Worm (Caenorhabditis elegans) whole organism, L1 larva: ENCODE measurements around the gene rde-4.

Source experiments
- C16A3.4 ChIP-seq: fragments of 150-350 bp; optimal IDR thresholded peaks from 2 replicates; lab custom pipeline; 2014; ENCODE audit warnings: missing biosample characterization, missing genetic modification characterization
- blmp-1 ChIP-seq: fragments of 150-350 bp; optimal IDR thresholded peaks from 2 replicates; lab custom pipeline; 2014; ENCODE audit warnings: missing biosample characterization, missing genetic modification characterization
- ceh-63 ChIP-seq: fragments of 200-800 bp; sonication (Bioruptor generic); optimal IDR thresholded peaks from 2 replicates; lab custom pipeline; 2018; ENCODE audit warnings: mild to moderate bottlenecking, missing genetic modification characterization, missing compliant biosample characterization
- ceh-8 ChIP-seq: fragments of 200-800 bp; sonication (Bioruptor generic); optimal IDR thresholded peaks from 2 replicates; lab custom pipeline; 2018; ENCODE audit warnings: mild to moderate bottlenecking, missing genetic modification characterization, moderate library complexity, missing compliant biosample characterization
- ceh-82 ChIP-seq, 3 experiments: fragments of 150-350 bp in 1 of 3; sonication (generic microtip) in 2 of 3; optimal IDR thresholded peaks; 2 replicates each; lab custom pipeline; 2014 to 2017; ENCODE audit warnings: missing biosample characterization in 3 of 3, missing genetic modification characterization in 3 of 3
- ces-1 ChIP-seq: fragments of 150-350 bp; optimal IDR thresholded peaks from 2 replicates; lab custom pipeline; 2014; ENCODE audit warnings: missing biosample characterization, missing genetic modification reagents, missing genetic modification characterization
- dpl-1 ChIP-seq, 3 experiments: fragments of 150-350 bp in 2 of 3; sonication (generic microtip) in 1 of 3; optimal IDR thresholded peaks; 2 replicates each; lab custom pipeline; 2014 to 2017; ENCODE audit warnings: missing biosample characterization in 3 of 3, missing genetic modification characterization in 3 of 3, missing genetic modification reagents in 3 of 3
- dsc-1 ChIP-seq: sonication (generic microtip); optimal IDR thresholded peaks from 2 replicates; lab custom pipeline; 2016; ENCODE audit warnings: mild to moderate bottlenecking, missing genetic modification characterization, missing compliant biosample characterization
- efl-1 ChIP-seq, 4 experiments: fragments of 150-350 bp; optimal IDR thresholded peaks in 3 of 4; peaks in 1 of 4; 1 replicate in 1 of 4; 2 replicates in 3 of 4; lab custom pipeline; 2014; ENCODE audit warnings: missing biosample characterization in 2 of 4, missing genetic modification characterization in 2 of 4, missing genetic modification reagents in 2 of 4
- efl-3 ChIP-seq: fragments of 200-800 bp; sonication (Bioruptor generic); optimal IDR thresholded peaks from 2 replicates; lab custom pipeline; 2018; ENCODE audit warnings: mild to moderate bottlenecking, missing genetic modification characterization, missing compliant biosample characterization
- egl-13 ChIP-seq: sonication (generic microtip); optimal IDR thresholded peaks from 2 replicates; lab custom pipeline; 2016; ENCODE audit warnings: missing genotype, missing genetic modification reagents, missing genetic modification characterization, missing compliant biosample characterization
- egl-27 ChIP-seq, 2 experiments: fragments of 150-350 bp in 1 of 2; sonication (generic microtip); optimal IDR thresholded peaks; 3 replicates each; lab custom pipeline; 2017 to 2018; ENCODE audit warnings: missing biosample characterization in 2 of 2, missing genetic modification characterization in 2 of 2, missing genetic modification reagents in 2 of 2
- elt-3 ChIP-seq, 6 experiments: fragments of 150-350 bp in 1 of 6; sonication (generic microtip); optimal IDR thresholded peaks; 2 replicates each; lab custom pipeline; 2017 to 2018; ENCODE audit warnings: missing biosample characterization in 6 of 6, missing genetic modification characterization in 6 of 6, inconsistent platforms in 1 of 6
- fkh-10 ChIP-seq: sonication (generic microtip); optimal IDR thresholded peaks from 2 replicates; lab custom pipeline; 2017; ENCODE audit warnings: missing biosample characterization, missing genetic modification reagents, missing genetic modification characterization
- fos-1 ChIP-seq: fragments of 150-350 bp; optimal IDR thresholded peaks from 2 replicates; lab custom pipeline; 2014; ENCODE audit warnings: missing biosample characterization, missing genetic modification characterization
- hpl-2 ChIP-seq: fragments of 150-350 bp; optimal IDR thresholded peaks from 2 replicates; lab custom pipeline; 2014; ENCODE audit warnings: missing biosample characterization, missing genetic modification reagents, missing genetic modification characterization
- isw-1 ChIP-seq: fragments of 200-800 bp; sonication (Bioruptor generic); IDR thresholded peaks from 2 replicates; pipeline ENCODE4 v1.3.6; 2022; ENCODE audit warnings: missing genetic modification characterization, missing compliant biosample characterization
- jun-1 ChIP-seq: fragments of 150-350 bp; optimal IDR thresholded peaks from 2 replicates; lab custom pipeline; 2014; ENCODE audit warnings: missing biosample characterization, missing genetic modification reagents, missing genetic modification characterization
- lin-14 ChIP-seq: fragments of 200-800 bp; sonication (Bioruptor generic); optimal IDR thresholded peaks from 2 replicates; lab custom pipeline; 2018; ENCODE audit warnings: mild to moderate bottlenecking, missing genetic modification characterization, moderate library complexity, missing compliant biosample characterization
- lin-15B ChIP-seq: fragments of 150-350 bp; sonication (generic microtip); optimal IDR thresholded peaks from 3 replicates; lab custom pipeline; 2014; ENCODE audit warnings: missing biosample characterization, missing genetic modification characterization
- lin-35 ChIP-seq, 2 experiments: fragments of 150-350 bp; optimal IDR thresholded peaks; 2 replicates each; lab custom pipeline; 2014; ENCODE audit warnings: missing biosample characterization in 2 of 2, missing genetic modification characterization in 2 of 2, missing genetic modification reagents in 2 of 2
- lin-39 ChIP-seq: fragments of 150-350 bp; optimal IDR thresholded peaks from 2 replicates; lab custom pipeline; 2014; ENCODE audit warnings: missing biosample characterization, missing genetic modification reagents, missing genetic modification characterization
- lir-3 ChIP-seq: sonication (generic microtip); optimal IDR thresholded peaks from 2 replicates; lab custom pipeline; 2016; ENCODE audit warnings: mild to moderate bottlenecking, missing genetic modification characterization, moderate library complexity, missing compliant biosample characterization; ENCODE audit not compliant: poor library complexity
- mdl-1 ChIP-seq, 2 experiments: fragments of 150-350 bp; optimal IDR thresholded peaks; 2 replicates each; lab custom pipeline; 2014 to 2017; ENCODE audit warnings: missing biosample characterization in 2 of 2, missing genetic modification characterization in 2 of 2, inconsistent platforms in 1 of 2
- nhr-11 ChIP-seq: fragments of 150-350 bp; optimal IDR thresholded peaks from 2 replicates; lab custom pipeline; 2014; ENCODE audit warnings: missing biosample characterization, missing genetic modification characterization
- nhr-19 ChIP-seq: fragments of 200-800 bp; sonication (Bioruptor generic); conservative IDR thresholded peaks from 2 replicates; pipeline ENCODE4 v1.3.6; 2022; ENCODE audit warnings: missing genetic modification characterization, missing compliant biosample characterization
- nhr-20 ChIP-seq: sonication (generic microtip); optimal IDR thresholded peaks from 2 replicates; lab custom pipeline; 2016; ENCODE audit warnings: mild to moderate bottlenecking, missing genetic modification characterization, missing compliant biosample characterization
- nhr-47 ChIP-seq: sonication (generic microtip); optimal IDR thresholded peaks from 2 replicates; lab custom pipeline; 2016; ENCODE audit warnings: mild to moderate bottlenecking, missing genetic modification characterization, moderate library complexity, missing compliant biosample characterization
- nhr-71 ChIP-seq: sonication (generic microtip); optimal IDR thresholded peaks from 2 replicates; lab custom pipeline; 2016; ENCODE audit warnings: mild to moderate bottlenecking, missing genetic modification characterization, moderate library complexity, missing compliant biosample characterization
- nhr-85 ChIP-seq: sonication (generic microtip); peaks from one replicate; lab custom pipeline; 2016; ENCODE audit warnings: missing genetic modification characterization, inconsistent platforms, missing compliant biosample characterization
- nhr-90 ChIP-seq: sonication (generic microtip); optimal IDR thresholded peaks from 2 replicates; lab custom pipeline; 2016; ENCODE audit warnings: mild to moderate bottlenecking, missing genetic modification characterization, missing compliant biosample characterization; ENCODE audit not compliant: poor library complexity
- pag-3 ChIP-seq: sonication (generic microtip); optimal IDR thresholded peaks from 2 replicates; lab custom pipeline; 2017; ENCODE audit warnings: missing genetic modification characterization, mild to moderate bottlenecking, missing compliant biosample characterization, antibody characterized with exemption, borderline replicate concordance; ENCODE audit not compliant: insufficient read depth
- rnt-1 ChIP-seq: sonication (generic microtip); optimal IDR thresholded peaks from 2 replicates; lab custom pipeline; 2016; ENCODE audit warnings: mild to moderate bottlenecking, missing genetic modification characterization, moderate library complexity, missing compliant biosample characterization
- skn-1 ChIP-seq: fragments of 150-350 bp; optimal IDR thresholded peaks from 2 replicates; lab custom pipeline; 2014; ENCODE audit warnings: missing biosample characterization, missing genetic modification characterization
- snu-23 ChIP-seq: sonication (generic microtip); optimal IDR thresholded peaks from 2 replicates; lab custom pipeline; 2016; ENCODE audit warnings: missing genetic modification characterization, missing compliant biosample characterization
- sup-37 ChIP-seq: fragments of 200-800 bp; sonication (Bioruptor generic); optimal IDR thresholded peaks from 2 replicates; lab custom pipeline; 2018; ENCODE audit warnings: mild to moderate bottlenecking, missing genetic modification characterization, missing compliant biosample characterization
- tbx-2 ChIP-seq: sonication (generic microtip); optimal IDR thresholded peaks from 2 replicates; lab custom pipeline; 2016; ENCODE audit warnings: missing genetic modification characterization, missing compliant biosample characterization
- unc-130 ChIP-seq: fragments of 150-350 bp; optimal IDR thresholded peaks from 2 replicates; lab custom pipeline; 2017; ENCODE audit warnings: missing biosample characterization, missing genetic modification characterization, inconsistent platforms
- zip-4 ChIP-seq: fragments of 200-800 bp; sonication (Bioruptor generic); optimal IDR thresholded peaks from 2 replicates; lab custom pipeline; 2018; ENCODE audit warnings: mild to moderate bottlenecking, missing genetic modification characterization, moderate library complexity, missing compliant biosample characterization

The rde-4 gene

DNA sequence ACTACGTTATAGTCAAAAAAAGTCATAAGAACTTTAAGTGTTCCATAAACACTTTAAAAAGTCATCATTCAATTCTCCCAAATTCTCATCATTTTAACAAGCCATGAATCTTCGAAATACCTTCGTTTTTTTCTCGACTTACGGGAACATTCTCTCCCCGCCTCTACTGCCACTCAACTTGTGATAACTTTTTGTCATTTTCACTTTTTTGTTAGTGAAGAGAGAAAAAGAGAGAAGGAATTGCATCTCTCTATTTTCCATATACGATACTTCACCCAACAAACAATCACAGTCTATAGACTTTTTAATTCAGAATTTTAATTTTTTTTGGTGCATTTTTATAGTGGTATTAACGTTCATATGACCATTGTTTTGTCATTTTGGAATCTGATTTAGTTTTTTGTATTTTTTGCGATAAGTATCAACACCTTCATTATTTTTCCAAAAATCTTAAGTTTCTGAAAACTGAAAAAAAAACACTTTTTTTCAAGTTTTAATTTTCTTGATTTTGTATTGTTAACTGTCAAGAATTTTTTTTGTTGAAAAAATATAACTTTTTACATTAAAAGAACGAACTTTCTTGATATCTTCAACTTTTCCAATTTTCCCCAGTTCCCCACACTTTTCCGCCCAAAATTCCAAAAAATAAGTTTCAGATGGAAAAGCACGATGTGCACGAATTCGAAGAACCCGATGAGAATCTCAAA lies 20.2 kb upstream of the rde-4 start, which contains the start of gene Y70G10A.3:
Gene Y70G10A.3, plus strand, starts transcription at position 657 of the 707 bp plus-strand sequence.
- peak in 1 of 2 experiments; percentile 5 for TF ChIP-seq lin-35 (GFP tag; optimal IDR thresholded peaks at IDR 0.05; lab: Kevin White, UChicago)
- TF ChIP-seq nhr-71 (tag; lab: Kevin White, UChicago) = peak; percentile 10
- no peak for TF ChIP-seq dsc-1 (tag; lab: Kevin White, UChicago)
- TF ChIP-seq blmp-1 (tag; lab: Kevin White, UChicago) = peak; percentile 92
- TF ChIP-seq nhr-90 (tag; lab: Kevin White, UChicago) = no peak
- peak; percentile 9 for TF ChIP-seq nhr-20 (tag; lab: Kevin White, UChicago)
- TF ChIP-seq isw-1 (GFP tag; lab: Robert Waterston, UW) = no peak
- TF ChIP-seq fkh-10 (GFP tag; lab: Kevin White, UChicago) = no peak
- TF ChIP-seq nhr-85 (tag; lab: Kevin White, UChicago) = peak; percentile 71
- TF ChIP-seq efl-1 (optimal IDR thresholded peaks at IDR 0.05; lab: Kevin White, UChicago) = no peak
- no peak for TF ChIP-seq efl-1 (GFP tag; optimal IDR thresholded peaks at IDR 0.05 in 1 of 2; lab: Kevin White, UChicago)
- peak; percentile 16 for TF ChIP-seq lin-14
- peak; percentile 26 for TF ChIP-seq snu-23 (GFP tag; lab: Kevin White, UChicago)
- peak in 1 of 6 experiments; percentile 78 for TF ChIP-seq elt-3 (tag; optimal IDR thresholded peaks at IDR 0.05; lab: Kevin White, UChicago)
- no peak for TF ChIP-seq lin-39 (tag; lab: Kevin White, UChicago)
- no peak for TF ChIP-seq ceh-82 (tag; optimal IDR thresholded peaks at IDR 0.05; lab: Kevin White, UChicago)
- TF ChIP-seq, all 84 proteins: peak for 8

DNA sequence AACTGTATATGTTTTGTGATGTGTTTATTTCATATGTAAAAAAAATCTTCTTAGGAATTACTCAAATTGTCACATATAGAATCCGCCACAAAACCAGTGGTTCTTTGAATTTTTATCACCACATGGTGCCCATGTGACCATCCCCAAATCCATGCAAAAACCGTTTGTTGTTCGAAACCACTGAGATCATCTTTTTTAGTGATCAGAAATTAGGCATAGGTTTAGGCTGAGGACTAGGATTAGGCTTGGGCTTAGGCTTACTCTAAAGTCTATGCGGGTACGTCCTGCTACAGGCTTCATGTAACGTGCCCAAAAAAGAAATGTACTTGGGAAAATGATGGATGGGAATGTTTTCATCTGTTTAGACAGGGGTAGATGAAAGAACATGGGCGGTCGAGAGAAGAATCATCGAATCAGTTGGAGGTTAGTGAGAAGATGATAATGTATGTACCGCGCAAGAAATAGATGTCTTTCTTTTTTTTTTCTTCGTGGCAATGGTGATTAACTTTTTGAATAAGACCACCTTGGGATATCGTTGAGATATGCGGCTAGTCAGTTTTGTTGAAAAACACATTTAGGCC lies 17.9 kb upstream of the rde-4 start:
- TF ChIP-seq lir-3 (tag; lab: Kevin White, UChicago) = no peak
- no peak for TF ChIP-seq fkh-10 (GFP tag; lab: Kevin White, UChicago)
- TF ChIP-seq lin-35 (GFP tag; optimal IDR thresholded peaks at IDR 0.05; lab: Kevin White, UChicago) = peak in 1 of 2 experiments; percentile 36
- peak in 1 of 2 experiments; percentile 15 for TF ChIP-seq mdl-1 (tag; optimal IDR thresholded peaks at IDR 0.05; lab: Kevin White, UChicago)
- TF ChIP-seq snu-23 (GFP tag; lab: Kevin White, UChicago) = peak; percentile 39
- TF ChIP-seq lin-15B = no peak
- TF ChIP-seq lin-14 = peak; percentile 51
- TF ChIP-seq nhr-19 (GFP tag; lab: Robert Waterston, UW) = peak; percentile 28; the same call in 1 of the 2 replicates
- TF ChIP-seq nhr-20 (tag; lab: Kevin White, UChicago) = peak; percentile 27
- TF ChIP-seq hpl-2 (GFP tag; lab: Kevin White, UChicago) = no peak
- TF ChIP-seq elt-3 (tag; optimal IDR thresholded peaks at IDR 0.05; lab: Kevin White, UChicago) = peak in 2 of 6 experiments; percentile 19 to 79
- TF ChIP-seq nhr-90 (tag; lab: Kevin White, UChicago) = peak; percentile 27
- peak; percentile 37 for TF ChIP-seq nhr-71 (tag; lab: Kevin White, UChicago)
- no peak for TF ChIP-seq ceh-8 (GFP tag; lab: Kevin White, UChicago)
- TF ChIP-seq nhr-85 (tag; lab: Kevin White, UChicago) = peak; percentile 52
- peak; percentile 62 for TF ChIP-seq blmp-1 (tag; lab: Kevin White, UChicago)
- TF ChIP-seq dpl-1 (GFP tag; optimal IDR thresholded peaks at IDR 0.05; lab: Kevin White, UChicago) = no peak
- TF ChIP-seq egl-13 (tag; lab: Kevin White, UChicago) = no peak
- no peak for TF ChIP-seq rnt-1
- TF ChIP-seq nhr-47 (tag; lab: Kevin White, UChicago) = no peak
- no peak for TF ChIP-seq ces-1 (GFP tag; lab: Kevin White, UChicago)

DNA sequence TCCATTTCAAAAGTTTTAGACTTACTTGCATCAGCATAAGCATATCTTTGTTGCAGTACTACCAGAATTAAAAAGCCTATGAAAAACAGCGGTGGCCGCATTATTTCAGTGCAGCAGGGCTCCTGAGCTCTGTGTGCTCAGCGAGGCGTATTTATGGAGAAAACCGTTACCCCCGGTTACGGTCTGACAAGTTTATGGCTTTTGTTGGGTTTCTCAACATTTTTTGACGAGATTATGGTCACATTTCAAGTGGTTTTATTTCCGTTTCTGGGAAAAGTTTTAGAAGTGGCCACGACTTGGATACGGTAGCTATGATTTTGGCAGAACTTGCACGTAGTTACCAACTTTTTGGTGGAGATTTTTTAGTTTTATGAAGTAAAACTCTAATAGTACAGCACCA lies 15.5 kb upstream of the rde-4 start, which contains the start of gene paml-1:
Gene paml-1, minus strand, starts transcription at position 101 of the 400 bp plus-strand sequence.
- TF ChIP-seq nhr-85 (tag; lab: Kevin White, UChicago) (peak; percentile 40), blmp-1 (tag; lab: Kevin White, UChicago) (no peak)

DNA sequence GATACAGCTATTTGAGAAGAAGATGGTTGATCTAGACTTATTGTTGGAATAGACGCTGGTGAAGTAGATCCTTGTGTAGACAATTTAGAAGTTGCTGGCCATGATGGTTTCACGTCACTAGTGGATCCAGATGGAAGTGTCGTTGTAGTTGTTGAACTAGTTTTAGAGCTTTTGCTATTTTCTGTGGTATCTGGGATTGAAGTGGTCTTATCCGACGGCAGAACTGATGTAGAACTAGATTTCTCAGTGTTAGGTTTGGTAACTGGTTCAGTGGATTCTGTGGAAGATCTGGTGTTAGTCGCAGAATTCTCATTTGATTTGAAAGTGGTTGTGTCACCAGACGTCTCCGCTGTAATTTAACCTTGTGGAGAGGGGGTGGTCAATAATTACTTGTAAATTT lies 13.2 kb upstream of the rde-4 start:
- no peak for TF ChIP-seq egl-27 (tag; optimal IDR thresholded peaks at IDR 0.05; lab: Kevin White, UChicago)
- no peak for TF ChIP-seq ces-1 (GFP tag; lab: Kevin White, UChicago)
- no peak for TF ChIP-seq tbx-2
- no peak for TF ChIP-seq efl-3
- no peak for TF ChIP-seq ceh-63 (GFP tag; lab: Kevin White, UChicago)
- TF ChIP-seq nhr-47 (tag; lab: Kevin White, UChicago) = no peak
- no peak for TF ChIP-seq zip-4 (GFP tag; lab: Kevin White, UChicago)
- no peak for TF ChIP-seq lin-35 (GFP tag; optimal IDR thresholded peaks at IDR 0.05; lab: Kevin White, UChicago)
- TF ChIP-seq nhr-90 (tag; lab: Kevin White, UChicago) = no peak
- no peak for TF ChIP-seq skn-1 (tag; lab: Kevin White, UChicago)
- TF ChIP-seq lir-3 (tag; lab: Kevin White, UChicago) = no peak
- TF ChIP-seq C16A3.4 (tag; lab: Kevin White, UChicago) = no peak
- no peak for TF ChIP-seq pag-3 (tag; lab: Kevin White, UChicago)
- no peak for TF ChIP-seq nhr-11
- TF ChIP-seq sup-37 (GFP tag; lab: Kevin White, UChicago) = no peak
- TF ChIP-seq fos-1 (tag; lab: Kevin White, UChicago) = no peak
- TF ChIP-seq jun-1 = no peak
- no peak for TF ChIP-seq unc-130 (tag; lab: Kevin White, UChicago)
- no peak for TF ChIP-seq ceh-82 (tag; optimal IDR thresholded peaks at IDR 0.05; lab: Kevin White, UChicago)
